Worm (Caenorhabditis elegans): Measurements from ENCODE around the gene K02D3.2.

K02D3.2 gene

ce11 chrX:13745558-13745957, 33.7 kb upstream of the K02D3.2 start:
- no peak for TF ChIP-seq daf-16 (GFP tag; optimal IDR thresholded peaks at IDR 0.05)
- TF ChIP-seq daf-16 (tag; optimal IDR thresholded peaks at IDR 0.05): peak; percentile 19
- TF ChIP-seq mxl-2 (GFP tag; conservative IDR thresholded peaks at IDR 0.05): no peak
- peak; percentile 61; the same call in 1 of the 2 replicates for TF ChIP-seq php-3 (GFP tag; IDR thresholded peaks at IDR 0.05)
- TF ChIP-seq ZK337.2 (GFP tag; IDR thresholded peaks at IDR 0.05): no peak
- TF ChIP-seq mes-2 (tag; optimal IDR thresholded peaks at IDR 0.05; ENCODE audit: poor library complexity, severe bottlenecking): peak; percentile 3
- TF ChIP-seq aha-1 (tag): peak; percentile 77

- no peak for TF ChIP-seq hmg-1.1 (GFP tag; IDR thresholded peaks at IDR 0.05)
- TF ChIP-seq ctbp-1 (GFP tag; IDR thresholded peaks at IDR 0.05): peak; percentile 40; the same call in 1 of the 2 replicates
- TF ChIP-seq nhr-6 (tag; optimal IDR thresholded peaks at IDR 0.05): peak; percentile 34
- TF ChIP-seq unc-62 (GFP tag; optimal IDR thresholded peaks at IDR 0.05 in 1 of 2): no peak
- no peak for TF ChIP-seq unc-62 (tag; optimal IDR thresholded peaks at IDR 0.05)
- peak; percentile 68 for TF ChIP-seq mxl-3 (GFP tag; optimal IDR thresholded peaks at IDR 0.05)
- no peak for TF ChIP-seq T26A8.4 (GFP tag; IDR thresholded peaks at IDR 0.05)
- TF ChIP-seq hif-1 (tag; optimal IDR thresholded peaks at IDR 0.05): peak in 1 of 2 experiments; percentile 47
- peak; percentile 70 for TF ChIP-seq nhr-48 (tag; optimal IDR thresholded peaks at IDR 0.05)
- peak; percentile 38 for TF ChIP-seq pqm-1 (tag; optimal IDR thresholded peaks at IDR 0.05)
- peak; percentile 67 for TF ChIP-seq nhr-11 (tag; optimal IDR thresholded peaks at IDR 0.05)
- TF ChIP-seq lin-39 (tag; optimal IDR thresholded peaks at IDR 0.05): no peak
- TF ChIP-seq vab-7 (GFP tag; IDR thresholded peaks at IDR 0.05): no peak
- TF ChIP-seq mdl-1 (tag; optimal IDR thresholded peaks at IDR 0.05): peak in 1 of 2 experiments; percentile 32
- TF ChIP-seq zip-11 (GFP tag; IDR thresholded peaks at IDR 0.05): no peak
- peak; percentile 42 for TF ChIP-seq aha-1 (tag)
- peak; percentile 63 for TF ChIP-seq hlh-30 (tag; optimal IDR thresholded peaks at IDR 0.05; ENCODE audit: insufficient read depth)
- no peak for TF ChIP-seq ZK337.2 (GFP tag; IDR thresholded peaks at IDR 0.05)
- no peak for TF ChIP-seq lin-38 (GFP tag; IDR thresholded peaks at IDR 0.05)
- peak; percentile 47; the same call in 1 of the 2 replicates for TF ChIP-seq ceh-20 (GFP tag; IDR thresholded peaks at IDR 0.05)
- peak in 1 of 2 experiments; percentile 41 for TF ChIP-seq lsy-2 (tag; optimal IDR thresholded peaks at IDR 0.05)
- TF ChIP-seq nhr-28 (tag; optimal IDR thresholded peaks at IDR 0.05): peak; percentile 95
- TF ChIP-seq egl-43 (GFP tag; IDR thresholded peaks at IDR 0.05): no peak
- TF ChIP-seq hlh-11 (tag; optimal IDR thresholded peaks at IDR 0.05): peak; percentile 84
- peak; percentile 8 for TF ChIP-seq dve-1 (tag; optimal IDR thresholded peaks at IDR 0.05; ENCODE audit: insufficient read depth)
- TF ChIP-seq dmd-6 (GFP tag; IDR thresholded peaks at IDR 0.05): peak; percentile 84
- peak; percentile 75 for TF ChIP-seq tra-1 (GFP tag; IDR thresholded peaks at IDR 0.05)
- TF ChIP-seq mep-1 (tag; optimal IDR thresholded peaks at IDR 0.05): peak; percentile 26
- no peak for TF ChIP-seq nhr-102 (tag; optimal IDR thresholded peaks at IDR 0.05)
These were observed 32.8 kb upstream of the K02D3.2 start for ce11 chrX:13744543-13745113.

ce11 chrX:13743371-13743770, 31.6 kb upstream of the K02D3.2 start:
- no peak for TF ChIP-seq lin-1 (GFP tag; IDR thresholded peaks at IDR 0.05)
- no peak for TF ChIP-seq spr-1 (tag; optimal IDR thresholded peaks at IDR 0.05)
- no peak for TF ChIP-seq cey-2 (tag; optimal IDR thresholded peaks at IDR 0.05; ENCODE audit: borderline replicate concordance, insufficient read depth)
- no peak for TF ChIP-seq daf-19 (GFP tag; conservative IDR thresholded peaks at IDR 0.05)
- TF ChIP-seq aly-2 (tag; optimal IDR thresholded peaks at IDR 0.05): no peak
- no peak for TF ChIP-seq pqm-1 (tag; optimal IDR thresholded peaks at IDR 0.05)
- no peak for TF ChIP-seq F49E8.2 (tag; optimal IDR thresholded peaks at IDR 0.05; ENCODE audit: borderline replicate concordance)
- TF ChIP-seq F10B5.3 (tag; optimal IDR thresholded peaks at IDR 0.05): no peak

Measured in whole organism, L4 larva.